Worm (Caenorhabditis elegans) whole organism, midembryonic: ENCODE measurements around the gene cutl-4.

Experiments used
- T22C8.4 ChIP-seq: fragments of 200-800 bp; sonication (Bioruptor generic); IDR thresholded peaks from 2 replicates; pipeline ENCODE4 v1.3.6; 2022; ENCODE audit warnings: missing genetic modification characterization, missing compliant biosample characterization
- cog-1 ChIP-seq: sonication (generic microtip); optimal IDR thresholded peaks from 2 replicates; lab custom pipeline; 2016; ENCODE audit warnings: missing genetic modification characterization, missing compliant biosample characterization
- flt-1 ChIP-seq: fragments of 200-800 bp; sonication (Bioruptor generic); IDR thresholded peaks from 2 replicates; pipeline ENCODE4 v1.3.6; 2022; ENCODE audit warnings: missing genetic modification characterization, missing compliant biosample characterization
- klf-2 ChIP-seq: fragments of 200-800 bp; sonication (Bioruptor generic); conservative IDR thresholded peaks from 2 replicates; pipeline ENCODE4 v1.3.6; 2022; ENCODE audit warnings: missing genetic modification reagents, missing genetic modification characterization, missing compliant biosample characterization
- med-1 ChIP-seq: sonication (generic microtip); optimal IDR thresholded peaks from 2 replicates; lab custom pipeline; 2017; ENCODE audit warnings: missing genetic modification characterization, mild to moderate bottlenecking, missing compliant biosample characterization, antibody characterized with exemption, missing genetic modification reagents; ENCODE audit not compliant: insufficient read depth
- tab-1 ChIP-seq: fragments of 200-800 bp; sonication (Bioruptor generic); IDR thresholded peaks from 2 replicates; pipeline ENCODE4 v1.3.6; 2022; ENCODE audit warnings: missing genetic modification characterization, missing compliant biosample characterization
- ztf-29 ChIP-seq: fragments of 200-800 bp; sonication (Bioruptor generic); IDR thresholded peaks from 2 replicates; pipeline ENCODE4 v1.3.6; 2022; ENCODE audit warnings: missing genetic modification reagents, missing genetic modification characterization, missing compliant biosample characterization

- TF ChIP-seq tab-1: no peak
- TF ChIP-seq ztf-29 (GFP tag; lab: Robert Waterston, UW): no peak
- no peak for TF ChIP-seq T22C8.4 (GFP tag; lab: Robert Waterston, UW)
- TF ChIP-seq klf-2 (GFP tag; lab: Robert Waterston, UW): no peak
- TF ChIP-seq med-1 (GFP tag; lab: Kevin White, UChicago): no peak
- TF ChIP-seq cog-1 (tag; lab: Kevin White, UChicago): no peak
- TF ChIP-seq flt-1 (GFP tag; lab: Robert Waterston, UW): no peak
Measured at ce11 chrV:17784363-17784762, 44.7 kb upstream of the cutl-4 start.
